Worm (Caenorhabditis elegans) whole organism, L4/young adult: Measurements from ENCODE around the gene spp-1.

ENCODE experiments used
- dao-5 ChIP-seq: sonication (generic microtip); optimal IDR thresholded peaks from 2 replicates; lab custom pipeline; 2016; ENCODE audit warnings: missing genotype, missing genetic modification characterization, moderate library complexity, missing compliant biosample characterization
- him-1 ChIP-seq: sonication (generic microtip); optimal IDR thresholded peaks from 2 replicates; lab custom pipeline; 2016; ENCODE audit warnings: missing genotype, missing genetic modification reagents, missing genetic modification characterization, missing compliant biosample characterization

ce11 chrIII:10341758-10342157 lies 13.7 kb downstream of the spp-1 start, which contains the start of gene tbx-9:
- no peak for TF ChIP-seq dao-5 (tag; lab: Kevin White, UChicago)
- TF ChIP-seq him-1: no peak
